Worm (Caenorhabditis elegans) whole organism, L3 larva: ENCODE measurements around the gene zipt-13.

Experiments
- aly-2 ChIP-seq: fragments of 150-350 bp; optimal IDR thresholded peaks from 2 replicates; lab custom pipeline; 2014; ENCODE audit warnings: missing biosample characterization, missing genetic modification characterization
- ama-1 ChIP-seq: fragments of 150-350 bp; optimal IDR thresholded peaks from 2 replicates; lab custom pipeline; 2018
- egl-27 ChIP-seq: sonication (generic microtip); optimal IDR thresholded peaks from 4 replicates; lab custom pipeline; 2017; ENCODE audit warnings: missing biosample characterization, missing genetic modification reagents, missing genetic modification characterization
- nhr-12 ChIP-seq: fragments of 150-350 bp; optimal IDR thresholded peaks from 2 replicates; lab custom pipeline; 2014; ENCODE audit warnings: missing biosample characterization, missing genetic modification characterization

- TF ChIP-seq aly-2 (tag; lab: Kevin White, UChicago) (no peak), nhr-12 (tag; lab: Kevin White, UChicago) (no peak), egl-27 (tag; lab: Kevin White, UChicago) (no peak), ama-1 (no peak)
Observed at ce11 chrX:10227217-10227616, 9.5 kb downstream of the zipt-13 start.
